Fruit fly (Drosophila melanogaster): ENCODE results near the gene CG17298.
A peak's percentile ranks its signal among the peaks of the same experiment; 100 is the strongest.

CG17298 gene

DNA sequence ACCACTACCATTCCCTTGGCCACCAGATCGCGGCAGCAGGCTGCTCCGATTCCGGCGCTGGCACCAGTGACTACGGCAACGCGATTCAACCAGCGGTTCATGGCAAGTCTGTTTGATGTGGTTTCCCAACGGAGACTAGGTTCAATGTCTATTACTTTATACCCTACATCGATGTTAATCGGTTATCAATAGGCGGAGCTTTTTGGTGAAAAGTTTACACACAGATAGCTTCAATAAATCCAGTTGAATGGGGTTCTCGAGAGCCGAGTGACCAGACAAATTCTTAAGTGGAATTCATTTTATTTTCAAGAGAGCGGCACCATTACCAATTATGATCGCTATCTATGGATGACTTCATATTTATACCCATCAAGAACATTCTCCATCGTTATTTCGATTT lies 6.9 kb upstream of the CG17298 start, which contains the start of gene CG3301 (continued):
- TF ChIP-seq Asciz (GFP tag; optimal IDR thresholded peaks at IDR 0.05) (no peak), CG6683 (GFP tag; optimal IDR thresholded peaks at IDR 0.05) (no peak), abd-A (tag; optimal IDR thresholded peaks at IDR 0.05) (no peak)

DNA sequence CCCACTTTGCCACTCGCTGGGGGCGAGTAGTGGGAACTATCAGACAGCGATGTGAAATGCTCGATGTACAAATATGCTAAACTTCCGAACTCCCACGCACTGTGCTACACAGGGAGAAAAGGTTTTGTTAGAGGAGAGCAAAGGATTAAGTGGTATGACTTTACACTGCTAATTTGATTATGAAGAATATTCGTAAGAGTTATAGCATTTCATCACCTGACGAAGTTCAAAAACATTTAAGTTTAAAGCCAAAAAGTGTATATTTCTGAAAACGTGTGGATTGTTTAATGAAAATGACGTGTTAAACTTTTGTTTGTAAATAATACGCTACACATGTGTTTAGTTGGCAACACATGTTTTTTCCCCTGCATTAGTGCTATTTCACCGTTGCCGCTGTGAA lies 5.5 kb downstream of the CG17298 start:
- TF ChIP-seq CG12071 (GFP tag; optimal IDR thresholded peaks at IDR 0.05): peak; percentile 6
- TF ChIP-seq CkIIα-i1 (GFP tag; IDR thresholded peaks at IDR 0.05): no peak
- TF ChIP-seq crp (GFP tag; optimal IDR thresholded peaks at IDR 0.05): no peak
- no peak for TF ChIP-seq gfzf (GFP tag; optimal IDR thresholded peaks at IDR 0.05)
- no peak for TF ChIP-seq CG3163 (GFP tag; optimal IDR thresholded peaks at IDR 0.05)
- 0 out of 3 replicates have a peak, but pooled peaks have one; percentile 29 for TF ChIP-seq CG11695 (GFP tag; IDR thresholded peaks at IDR 0.05)
- peak; percentile 15 for TF ChIP-seq CoRest (tag; optimal IDR thresholded peaks at IDR 0.05)
- no peak for TF ChIP-seq CG6791 (GFP tag; IDR thresholded peaks at IDR 0.05; ENCODE audit: partially characterized antibody)
- peak; percentile 39 for TF ChIP-seq lab (GFP tag; optimal IDR thresholded peaks at IDR 0.05)
- TF ChIP-seq Sox102F (GFP tag; optimal IDR thresholded peaks at IDR 0.05): peak; percentile 23
- TF ChIP-seq CG30403 (GFP tag; optimal IDR thresholded peaks at IDR 0.05): peak; percentile 4
- TF ChIP-seq bab2 (GFP tag; optimal IDR thresholded peaks at IDR 0.05): no peak
- TF ChIP-seq prd (optimal IDR thresholded peaks at IDR 0.05): no peak
- 0 out of 3 replicates have a peak, but pooled peaks have one; percentile 19 for TF ChIP-seq prd (GFP tag; IDR thresholded peaks at IDR 0.05)
- no peak for TF ChIP-seq nerfin-2 (GFP tag; IDR thresholded peaks at IDR 0.05; ENCODE audit: partially characterized antibody)
- TF ChIP-seq Dp (GFP tag; optimal IDR thresholded peaks at IDR 0.05): no peak
- TF ChIP-seq CG15514 (GFP tag; optimal IDR thresholded peaks at IDR 0.05): peak; percentile 0
- TF ChIP-seq CG1832 (GFP tag; optimal IDR thresholded peaks at IDR 0.05): no peak
- peak; percentile 15 for TF ChIP-seq cwo (GFP tag; optimal IDR thresholded peaks at IDR 0.05)
- TF ChIP-seq CG10209 (GFP tag; optimal IDR thresholded peaks at IDR 0.05): no peak
- peak; percentile 20 for TF ChIP-seq Meics (GFP tag; optimal IDR thresholded peaks at IDR 0.05)
- TF ChIP-seq eyg (GFP tag; optimal IDR thresholded peaks at IDR 0.05): no peak
- peak; percentile 43 for TF ChIP-seq CG2120 (GFP tag; optimal IDR thresholded peaks at IDR 0.05)
- peak; percentile 13 for TF ChIP-seq Hmr (GFP tag; optimal IDR thresholded peaks at IDR 0.05)
- no peak for TF ChIP-seq lola (GFP tag; optimal IDR thresholded peaks at IDR 0.05)
- TF ChIP-seq CG18599 (GFP tag; optimal IDR thresholded peaks at IDR 0.05): peak; percentile 26
- TF ChIP-seq pnt (GFP tag; optimal IDR thresholded peaks at IDR 0.05): peak; percentile 13
- TF ChIP-seq pan (optimal IDR thresholded peaks at IDR 0.05): no peak
- TF ChIP-seq pan (GFP tag; optimal IDR thresholded peaks at IDR 0.05 in 1 of 2, IDR thresholded peaks at IDR 0.05 in 1 of 2): peak in 1 of 2 experiments; percentile 9
- TF ChIP-seq gsb-n (tag; optimal IDR thresholded peaks at IDR 0.05): no peak
- peak; percentile 5 for TF ChIP-seq bcd (GFP tag; optimal IDR thresholded peaks at IDR 0.05)
- TF ChIP-seq fd102C (GFP tag; optimal IDR thresholded peaks at IDR 0.05): no peak
- TF ChIP-seq twi (tag; optimal IDR thresholded peaks at IDR 0.05): no peak
- no peak for TF ChIP-seq CG11247 (GFP tag; IDR thresholded peaks at IDR 0.05)
- peak in 1 of 2 experiments; percentile 52 for TF ChIP-seq Hr51 (GFP tag; optimal IDR thresholded peaks at IDR 0.05)
- TF ChIP-seq row (GFP tag; IDR thresholded peaks at IDR 0.05): peak; percentile 35; the same call in 1 of the 3 replicates
- TF ChIP-seq NfI (GFP tag; optimal IDR thresholded peaks at IDR 0.05): peak; percentile 12
- TF ChIP-seq CG6689 (GFP tag; IDR thresholded peaks at IDR 0.05): peak; percentile 40; the same call in 1 of the 2 replicates
- peak; percentile 38; the same call in 1 of the 3 replicates for TF ChIP-seq CG34422 (GFP tag; IDR thresholded peaks at IDR 0.05)
- peak; percentile 13 for TF ChIP-seq CG13424 (tag; optimal IDR thresholded peaks at IDR 0.05)
- TF ChIP-seq CG15269 (tag; optimal IDR thresholded peaks at IDR 0.05): peak; percentile 43
- peak; percentile 4 for TF ChIP-seq CG18619 (GFP tag; optimal IDR thresholded peaks at IDR 0.05)
- no peak for TF ChIP-seq CG6765 (GFP tag; optimal IDR thresholded peaks at IDR 0.05)
- no peak for TF ChIP-seq CG12219 (GFP tag; optimal IDR thresholded peaks at IDR 0.05)

All from whole organism, embryonic.